Fruit fly (Drosophila melanogaster) whole organism, embryonic: ENCODE results near the gene CG1213.

Experiments used
- ATbp ChIP-seq: fragments of 200-800 bp; sonication (Bioruptor generic); optimal IDR thresholded peaks from 2 replicates; lab custom pipeline; 2017; ENCODE audit warnings: missing biosample characterization, mild to moderate bottlenecking, missing genetic modification characterization, missing genetic modification reagents
- Awh ChIP-seq: fragments of 200-800 bp; sonication (Bioruptor generic); IDR thresholded peaks from 2 replicates; pipeline ENCODE4, ENCODE4 v1.3.6; 2022; ENCODE audit warnings: missing biosample characterization, missing genetic modification characterization
- Bdp1 ChIP-seq: fragments of 200-800 bp; sonication (Bioruptor generic); optimal IDR thresholded peaks from 3 replicates; lab custom pipeline; 2016; ENCODE audit warnings: missing biosample characterization, missing genetic modification characterization
- CG11093 ChIP-seq: fragments of 200-800 bp; sonication (Bioruptor generic); IDR thresholded peaks from 3 replicates; pipeline ENCODE4 v1.3.6; 2022; ENCODE audit warnings: missing biosample characterization, missing genetic modification characterization
- CG11504 ChIP-seq: fragments of 200-800 bp; sonication (Bioruptor generic); optimal IDR thresholded peaks from 3 replicates; lab custom pipeline; 2019; ENCODE audit warnings: missing biosample characterization, mild to moderate bottlenecking, missing genetic modification characterization, moderate library complexity
- CG12769 ChIP-seq: fragments of 200-800 bp; sonication (Bioruptor generic); optimal IDR thresholded peaks from 2 replicates; lab custom pipeline; 2019; ENCODE audit warnings: missing biosample characterization, mild to moderate bottlenecking, missing genetic modification characterization, moderate library complexity
- CG13287 ChIP-seq: fragments of 200-800 bp; sonication (Bioruptor generic); IDR thresholded peaks from 2 replicates; pipeline ENCODE4 v1.3.6; 2022; ENCODE audit warnings: missing biosample characterization, missing genetic modification characterization; ENCODE audit not compliant: partially characterized antibody
- CG13894 ChIP-seq: fragments of 200-800 bp; sonication (Bioruptor generic); optimal IDR thresholded peaks from 3 replicates; lab custom pipeline; 2018; ENCODE audit warnings: missing biosample characterization, mild to moderate bottlenecking, missing genetic modification characterization, moderate library complexity
- CG14667 ChIP-seq: fragments of 200-800 bp; sonication (Bioruptor generic); IDR thresholded peaks from 2 replicates; pipeline ENCODE4 v1.3.6; 2022; ENCODE audit warnings: missing biosample characterization, missing genetic modification characterization
- CG18764 ChIP-seq: fragments of 200-800 bp; sonication (Bioruptor generic); optimal IDR thresholded peaks from 3 replicates; lab custom pipeline; 2016; ENCODE audit warnings: missing biosample characterization, missing genetic modification characterization
- CG32767 ChIP-seq: fragments of 200-800 bp; sonication (Bioruptor generic); IDR thresholded peaks from 2 replicates; pipeline ENCODE4 v1.3.6; 2022; ENCODE audit warnings: missing biosample characterization, missing genetic modification characterization
- CG6175 ChIP-seq: fragments of 200-800 bp; sonication (Bioruptor generic); IDR thresholded peaks from 3 replicates; pipeline ENCODE4 v1.3.6; 2022; ENCODE audit warnings: missing biosample characterization, missing genetic modification characterization
- CG7928 ChIP-seq: fragments of 200-800 bp; sonication (Bioruptor generic); optimal IDR thresholded peaks from 2 replicates; lab custom pipeline; 2017; ENCODE audit warnings: missing biosample characterization, mild to moderate bottlenecking, missing genetic modification characterization
- CG7963 ChIP-seq: fragments of 200-800 bp; sonication (Bioruptor generic); IDR thresholded peaks from 3 replicates; pipeline ENCODE4 v1.3.6; 2022; ENCODE audit warnings: missing biosample characterization, missing genetic modification characterization; ENCODE audit not compliant: partially characterized antibody
- CG8388 ChIP-seq: fragments of 200-800 bp; sonication (Bioruptor generic); optimal IDR thresholded peaks from 2 replicates; lab custom pipeline; 2019; ENCODE audit warnings: missing biosample characterization, mild to moderate bottlenecking, missing genetic modification characterization, moderate library complexity
- CG9215 ChIP-seq: fragments of 200-800 bp; sonication (Bioruptor generic); IDR thresholded peaks from 2 replicates; pipeline ENCODE4 v1.3.6; 2022; ENCODE audit warnings: missing biosample characterization, missing genetic modification characterization
- CG9727 ChIP-seq: fragments of 200-800 bp; sonication (Bioruptor generic); optimal IDR thresholded peaks from 3 replicates; lab custom pipeline; 2017; ENCODE audit warnings: missing biosample characterization, mild to moderate bottlenecking, missing genetic modification characterization
- Dip3 ChIP-seq: fragments of 200-800 bp; sonication (Bioruptor generic); optimal IDR thresholded peaks from 3 replicates; lab custom pipeline; 2016; ENCODE audit warnings: missing biosample characterization, missing genetic modification characterization
- H15 ChIP-seq: fragments of 200-800 bp; sonication (Bioruptor generic); IDR thresholded peaks from 3 replicates; pipeline ENCODE4 v1.3.6; 2022; ENCODE audit warnings: missing biosample characterization, missing genetic modification characterization
- HLHmδ ChIP-seq: fragments of 200-800 bp; sonication (Bioruptor generic); optimal IDR thresholded peaks from 2 replicates; lab custom pipeline; 2018; ENCODE audit warnings: missing biosample characterization, mild to moderate bottlenecking, missing genetic modification characterization, moderate library complexity
- Hand ChIP-seq: fragments of 200-800 bp; sonication (Bioruptor generic); optimal IDR thresholded peaks from 2 replicates; lab custom pipeline; 2017; ENCODE audit warnings: mild to moderate bottlenecking, missing biosample characterization, missing genetic modification reagents, missing genetic modification characterization
- Lhr ChIP-seq: fragments of 200-800 bp; sonication (Bioruptor generic); optimal IDR thresholded peaks from 3 replicates; lab custom pipeline; 2017; ENCODE audit warnings: mild to moderate bottlenecking, missing biosample characterization, missing genetic modification reagents, missing genetic modification characterization
- Max ChIP-seq: fragments of 200-800 bp; sonication (Bioruptor generic); optimal IDR thresholded peaks from 2 replicates; lab custom pipeline; 2016; ENCODE audit warnings: missing biosample characterization, mild to moderate bottlenecking, missing genetic modification characterization
- Med ChIP-seq: fragments of 200-800 bp; sonication (Bioruptor generic); peaks from one replicate; lab custom pipeline; 2016; ENCODE audit warnings: missing biosample characterization, missing genetic modification characterization, mild to moderate bottlenecking, inconsistent platforms, moderate library complexity
- NC2α ChIP-seq: fragments of 200-800 bp; sonication (Bioruptor generic); optimal IDR thresholded peaks from 2 replicates; lab custom pipeline; 2016; ENCODE audit warnings: missing biosample characterization, missing genetic modification characterization
- YL-1 ChIP-seq: fragments of 200-800 bp; sonication (Bioruptor generic); optimal IDR thresholded peaks from 3 replicates; lab custom pipeline; 2017; ENCODE audit warnings: missing biosample characterization, mild to moderate bottlenecking, missing genetic modification characterization
- aop ChIP-seq: fragments of 200-800 bp; sonication (Bioruptor generic); IDR thresholded peaks from 2 replicates; pipeline ENCODE4 v1.3.6; 2022; ENCODE audit warnings: missing biosample characterization, missing genetic modification characterization
- chif ChIP-seq, 2 experiments: fragments of 200-800 bp; sonication (Bioruptor generic); optimal IDR thresholded peaks; 3 replicates each; lab custom pipeline; 2016; ENCODE audit warnings: missing biosample characterization in 2 of 2, missing genetic modification characterization in 2 of 2
- chn ChIP-seq: fragments of 200-800 bp; sonication (Bioruptor generic); optimal IDR thresholded peaks from 2 replicates; lab custom pipeline; 2016; ENCODE audit warnings: missing biosample characterization, missing genetic modification characterization
- corto ChIP-seq: fragments of 200-800 bp; sonication (Bioruptor generic); optimal IDR thresholded peaks from 2 replicates; lab custom pipeline; 2016; ENCODE audit warnings: missing biosample characterization, mild to moderate bottlenecking, missing genetic modification characterization, moderate library complexity
- dmrt99B ChIP-seq: fragments of 200-800 bp; sonication (Bioruptor generic); optimal IDR thresholded peaks from 2 replicates; lab custom pipeline; 2018; ENCODE audit warnings: missing biosample characterization, mild to moderate bottlenecking, missing genetic modification characterization, moderate library complexity
- en ChIP-seq: fragments of 200-800 bp; sonication (Bioruptor generic); optimal IDR thresholded peaks from 2 replicates; lab custom pipeline; 2016; ENCODE audit warnings: missing biosample characterization, missing genetic modification characterization
- ewg ChIP-seq: fragments of 200-800 bp; sonication (Bioruptor generic); optimal IDR thresholded peaks from 3 replicates; lab custom pipeline; 2017; ENCODE audit warnings: mild to moderate bottlenecking, missing biosample characterization, missing genetic modification reagents, missing genetic modification characterization
- ftz-f1 ChIP-seq: fragments of 200-800 bp; sonication (Bioruptor generic); optimal IDR thresholded peaks from 2 replicates; lab custom pipeline; 2016; ENCODE audit warnings: missing biosample characterization, missing genetic modification characterization
- gfzf ChIP-seq: fragments of 200-800 bp; sonication (Bioruptor generic); optimal IDR thresholded peaks from 2 replicates; lab custom pipeline; 2016; ENCODE audit warnings: missing biosample characterization, mild to moderate bottlenecking, missing genetic modification characterization, moderate library complexity
- gt ChIP-seq: fragments of 200-800 bp; sonication (Bioruptor generic); IDR thresholded peaks from 2 replicates; pipeline ENCODE4 v1.3.6; 2022; ENCODE audit warnings: missing biosample characterization, missing genetic modification characterization
- ham ChIP-seq: fragments of 200-800 bp; sonication (Bioruptor generic); IDR thresholded peaks from 2 replicates; pipeline ENCODE4 v1.3.6; 2022; ENCODE audit warnings: missing biosample characterization, missing genetic modification characterization
- hkb ChIP-seq, 2 experiments: fragments of 200-800 bp in 1 of 2; fragments of >200 bp in 1 of 2; sonication (Bioruptor generic) in 1 of 2; IDR thresholded peaks in 1 of 2; optimal IDR thresholded peaks in 1 of 2; 2 replicates each; pipeline versions ENCODE4 v1.3.6 to Lab custom; 2017 to 2022; ENCODE audit warnings: missing biosample characterization in 1 of 2, missing genetic modification characterization in 1 of 2
- kah ChIP-seq: fragments of 200-800 bp; sonication (Bioruptor generic); optimal IDR thresholded peaks from 2 replicates; lab custom pipeline; 2018; ENCODE audit warnings: missing biosample characterization, mild to moderate bottlenecking, missing genetic modification characterization
- lab ChIP-seq: fragments of 200-800 bp; sonication (Bioruptor generic); optimal IDR thresholded peaks from 3 replicates; lab custom pipeline; 2017; ENCODE audit warnings: missing biosample characterization, missing genetic modification characterization, mild to moderate bottlenecking, moderate library complexity, missing genetic modification reagents
- lmd ChIP-seq: fragments of 200-800 bp; sonication (Bioruptor generic); IDR thresholded peaks from 2 replicates; pipeline ENCODE4 v1.3.6; 2022; ENCODE audit warnings: missing biosample characterization, missing genetic modification characterization
- luna ChIP-seq: fragments of 200-800 bp; sonication (Bioruptor generic); optimal IDR thresholded peaks from 2 replicates; lab custom pipeline; 2016; ENCODE audit warnings: missing biosample characterization, missing genetic modification characterization
- nerfin-1 ChIP-seq: fragments of 200-800 bp; sonication (Bioruptor generic); optimal IDR thresholded peaks from 3 replicates; lab custom pipeline; 2019; ENCODE audit warnings: missing biosample characterization, mild to moderate bottlenecking, missing genetic modification characterization, moderate library complexity
- pfk ChIP-seq: fragments of 200-800 bp; sonication (Bioruptor generic); optimal IDR thresholded peaks from 2 replicates; lab custom pipeline; 2018; ENCODE audit warnings: missing biosample characterization, mild to moderate bottlenecking, missing genetic modification characterization, moderate library complexity
- ranshi ChIP-seq: fragments of 200-800 bp; sonication (Bioruptor generic); IDR thresholded peaks from 2 replicates; pipeline ENCODE4 v1.3.6; 2022; ENCODE audit warnings: missing biosample characterization, missing genetic modification characterization
- sd ChIP-seq: fragments of 200-800 bp; sonication (Bioruptor generic); optimal IDR thresholded peaks from 3 replicates; lab custom pipeline; 2018; ENCODE audit warnings: missing biosample characterization, mild to moderate bottlenecking, missing genetic modification characterization, moderate library complexity
- tio ChIP-seq: fragments of 200-800 bp; sonication (Bioruptor generic); optimal IDR thresholded peaks from 2 replicates; lab custom pipeline; 2017; ENCODE audit warnings: missing biosample characterization, missing genetic modification characterization, inconsistent platforms
- vvl ChIP-seq: fragments of 200-800 bp; sonication (Bioruptor generic); IDR thresholded peaks from 2 replicates; pipeline ENCODE4 v1.3.6; 2022; ENCODE audit warnings: missing biosample characterization, missing genetic modification characterization
- wek ChIP-seq: fragments of 200-800 bp; sonication (Bioruptor generic); optimal IDR thresholded peaks from 3 replicates; lab custom pipeline; 2018; ENCODE audit warnings: missing biosample characterization, mild to moderate bottlenecking, missing genetic modification characterization, moderate library complexity
- zen2 ChIP-seq: fragments of 200-800 bp; sonication (Bioruptor generic); IDR thresholded peaks from 3 replicates; pipeline ENCODE4 v1.3.6; 2022; ENCODE audit warnings: missing biosample characterization, missing genetic modification characterization; ENCODE audit not compliant: partially characterized antibody

Gene CG1213

dm6 chr3R:5824456-5824855 lies 16.5 kb upstream of the CG1213 start, which contains the start of the genes Sec20 and dgrn (continued):
- TF ChIP-seq en (GFP tag; lab: Kevin White, UChicago) (no peak), CG6175 (GFP tag; lab: Robert Waterston, UW) (no peak), ewg (GFP tag; lab: Kevin White, UChicago) (peak; percentile 18), Max (peak; percentile 74), dmrt99B (tag; lab: Kevin White, UChicago) (no peak), CG9727 (GFP tag; lab: Kevin White, UChicago) (peak; percentile 57), kah (GFP tag; lab: Kevin White, UChicago) (no peak), CG13894 (tag; lab: Kevin White, UChicago) (peak; percentile 58), tio (no peak), gfzf (peak; percentile 50), zen2 (peak; percentile 90), ham (no peak), HLHmδ (GFP tag; lab: Kevin White, UChicago) (no peak), nerfin-1 (peak; percentile 60), CG32767 (GFP tag; lab: Robert Waterston, UW) (peak; percentile 55; the same call in 1 of the 2 replicates), lab (GFP tag; lab: Kevin White, UChicago) (peak; percentile 71), H15 (GFP tag; lab: Robert Waterston, UW) (no peak; the same call in 2 of the 3 replicates), vvl (GFP tag; lab: Robert Waterston, UW) (no peak; the same call in none of the 2 replicates), CG7963 (GFP tag; lab: Robert Waterston, UW) (peak; percentile 84), Awh (no peak), CG11504 (tag; lab: Kevin White, UChicago) (no peak), ranshi (GFP tag; lab: Robert Waterston, UW) (0 out of 2 replicates have a peak, but pooled peaks have one; percentile 21), CG13287 (GFP tag; lab: Robert Waterston, UW) (peak; percentile 95), wek (GFP tag; lab: Kevin White, UChicago) (no peak), CG14667 (GFP tag; lab: Robert Waterston, UW) (no peak), ATbp (GFP tag; lab: Kevin White, UChicago) (no peak), Lhr (peak; percentile 50), CG9215 (GFP tag; lab: Robert Waterston, UW) (peak; percentile 58), Med (peak; percentile 79), hkb (optimal IDR thresholded peaks at IDR 0.05; lab: Kevin White, UChicago) (no peak), hkb (GFP tag; IDR thresholded peaks at IDR 0.05; lab: Robert Waterston, UW) (peak; percentile 46; the same call in 1 of the 2 replicates), CG7928 (GFP tag; lab: Kevin White, UChicago) (no peak), Hand (GFP tag; lab: Kevin White, UChicago) (no peak), NC2α (GFP tag; lab: Kevin White, UChicago) (no peak), lmd (peak; percentile 30; the same call in 1 of the 2 replicates), corto (peak; percentile 63), sd (peak; percentile 75), Dip3 (peak; percentile 56), chn (GFP tag; lab: Kevin White, UChicago) (peak; percentile 50), Bdp1 (no peak), CG12769 (tag; lab: Kevin White, UChicago) (no peak), luna (GFP tag; lab: Kevin White, UChicago) (no peak), CG8388 (GFP tag; lab: Kevin White, UChicago) (peak; percentile 66), chif (GFP tag; optimal IDR thresholded peaks at IDR 0.05; lab: Kevin White, UChicago) (no peak), YL-1 (GFP tag; lab: Kevin White, UChicago) (peak; percentile 91), CG11093 (no peak), gt (GFP tag; lab: Robert Waterston, UW) (no peak), ftz-f1 (GFP tag; lab: Kevin White, UChicago) (no peak), aop (GFP tag; lab: Robert Waterston, UW) (no peak), CG18764 (GFP tag; lab: Kevin White, UChicago) (peak; percentile 63), pfk (GFP tag; lab: Kevin White, UChicago) (no peak)
